Worm (Caenorhabditis elegans): ENCODE data around the gene nlg-1.

DNA sequence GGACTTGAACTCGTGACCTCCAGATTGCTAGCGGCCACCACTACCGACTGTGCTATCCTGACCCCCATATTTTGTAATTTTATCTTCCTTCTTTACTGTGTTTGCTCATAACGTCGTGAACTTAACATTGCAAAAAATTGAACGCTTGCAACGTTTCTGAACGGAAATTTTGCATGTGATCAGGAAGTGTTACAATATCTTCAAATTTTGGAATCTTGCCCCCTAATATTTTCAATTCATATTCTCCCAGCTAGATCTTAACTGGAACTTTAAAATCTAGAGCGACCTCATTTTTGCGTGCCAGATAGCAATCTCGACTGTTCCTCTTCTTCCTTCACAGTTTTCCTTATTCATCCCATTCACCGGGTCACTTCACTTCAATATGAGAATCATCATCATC is 49.2 kb downstream of the nlg-1 start, which contains the start of gene F54B11.10:
- TF ChIP-seq gei-8 (GFP tag; optimal IDR thresholded peaks at IDR 0.05) (no peak), nhr-237 (tag; optimal IDR thresholded peaks at IDR 0.05) (no peak), nhr-41 (GFP tag; IDR thresholded peaks at IDR 0.05) (no peak), nhr-28 (tag; optimal IDR thresholded peaks at IDR 0.05) (no peak), ama-1 (optimal IDR thresholded peaks at IDR 0.05) (no peak), nhr-11 (tag; optimal IDR thresholded peaks at IDR 0.05) (no peak), lin-13 (GFP tag; optimal IDR thresholded peaks at IDR 0.05) (no peak), lsy-2 (tag; optimal IDR thresholded peaks at IDR 0.05) (no peak), skn-1 (tag; optimal IDR thresholded peaks at IDR 0.05) (no peak), hmg-1.1 (GFP tag; IDR thresholded peaks at IDR 0.05) (no peak), nhr-77 (tag; optimal IDR thresholded peaks at IDR 0.05) (no peak), dve-1 (tag; optimal IDR thresholded peaks at IDR 0.05; ENCODE audit: insufficient read depth) (no peak), duxl-1 (tag; optimal IDR thresholded peaks at IDR 0.05; ENCODE audit: poor library complexity) (no peak)
